Worm (Caenorhabditis elegans): Measurements from ENCODE around the gene D2007.1.

The D2007.1 gene

ce11 chrIII:8175263-8175662, 20.0 kb downstream of the D2007.1 start:
- TF ChIP-seq mxl-3 (GFP tag; optimal IDR thresholded peaks at IDR 0.05) = no peak
- TF ChIP-seq nhr-6 (tag; optimal IDR thresholded peaks at IDR 0.05) = no peak
- TF ChIP-seq nhr-77 (tag; optimal IDR thresholded peaks at IDR 0.05) = no peak
- no peak for TF ChIP-seq cey-2 (tag; optimal IDR thresholded peaks at IDR 0.05; ENCODE audit: borderline replicate concordance, insufficient read depth)
- no peak for TF ChIP-seq madf-9 (GFP tag; conservative IDR thresholded peaks at IDR 0.05)
- TF ChIP-seq Y5F2A.4 (GFP tag; optimal IDR thresholded peaks at IDR 0.05) = no peak
- TF ChIP-seq zag-1 (tag; optimal IDR thresholded peaks at IDR 0.05) = no peak
- no peak for TF ChIP-seq aha-1 (tag)
- no peak for TF ChIP-seq T20F7.1 (GFP tag; optimal IDR thresholded peaks at IDR 0.05)
- TF ChIP-seq fos-1 (tag; optimal IDR thresholded peaks at IDR 0.05) = no peak
- no peak for TF ChIP-seq ceh-28 (tag; optimal IDR thresholded peaks at IDR 0.05)
- TF ChIP-seq vab-7 (GFP tag; IDR thresholded peaks at IDR 0.05) = no peak
- TF ChIP-seq dpl-1 (GFP tag; optimal IDR thresholded peaks at IDR 0.05) = no peak

- no peak for TF ChIP-seq mdl-1 (tag; optimal IDR thresholded peaks at IDR 0.05)
- no peak for TF ChIP-seq skn-1 (tag; optimal IDR thresholded peaks at IDR 0.05)
- no peak for TF ChIP-seq egl-43 (GFP tag; IDR thresholded peaks at IDR 0.05)
- TF ChIP-seq fkh-10 (GFP tag; optimal IDR thresholded peaks at IDR 0.05) = peak; percentile 0
Measured at ce11 chrIII:8176265-8176664, 21.0 kb downstream of the D2007.1 start, which contains the start of gene C50C3.12. Gene C50C3.12 (plus strand): TSS chrIII:8176565.

DNA sequence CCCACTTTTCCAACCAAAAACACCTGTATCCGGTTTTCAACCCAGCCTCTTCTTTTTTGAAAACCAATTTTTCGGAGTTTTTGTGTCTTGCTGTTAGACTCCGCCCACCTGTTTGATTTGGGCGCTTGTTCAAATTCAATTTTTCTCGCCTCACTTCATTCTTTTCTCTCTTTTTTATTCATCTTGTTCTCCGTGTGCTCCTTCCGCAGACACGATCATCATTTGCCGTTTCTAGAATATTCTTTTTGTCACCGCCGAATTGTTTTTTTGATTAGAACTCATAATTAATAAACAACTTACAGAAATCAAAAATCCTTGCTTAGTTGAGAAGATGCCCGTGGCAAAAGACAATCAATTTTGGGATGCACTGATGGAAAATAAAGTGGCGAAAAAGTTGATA, 23.7 kb downstream of the D2007.1 start, which contains the start of gene C50C3.5:
Gene C50C3.5 (plus strand): TSS at position 301 of the 400 bp plus-strand sequence.
- no peak for TF ChIP-seq sdz-12 (GFP tag; optimal IDR thresholded peaks at IDR 0.05)
- no peak for TF ChIP-seq daf-8 (GFP tag; IDR thresholded peaks at IDR 0.05)
- peak; percentile 39 for TF ChIP-seq ces-1 (GFP tag; optimal IDR thresholded peaks at IDR 0.05)

DNA sequence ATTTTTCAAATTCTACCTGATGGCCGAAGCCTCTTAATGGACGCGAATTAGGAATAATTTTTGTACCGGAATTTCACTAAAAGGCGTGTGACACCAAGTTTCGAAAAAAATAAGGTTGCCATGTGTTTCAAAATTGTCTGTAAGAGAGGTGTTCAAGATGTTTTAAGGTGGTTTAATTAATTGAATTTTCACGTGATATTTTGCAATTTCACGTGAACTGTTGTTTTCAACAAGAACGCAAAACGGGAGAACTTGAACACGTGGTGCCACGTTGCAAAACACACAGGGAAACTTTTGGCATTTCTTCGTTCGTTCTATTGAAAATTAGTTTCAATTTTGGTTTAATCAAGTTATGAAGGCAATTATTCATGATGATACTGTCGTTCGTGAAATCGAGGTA, 26.3 kb downstream of the D2007.1 start, which contains the start of gene spc-2:
Gene spc-2 (plus strand): TSS at position 301 of the 400 bp plus-strand sequence.
- TF ChIP-seq ZK337.2 (GFP tag; IDR thresholded peaks at IDR 0.05) = no peak
- no peak for TF ChIP-seq rbr-2 (tag; optimal IDR thresholded peaks at IDR 0.05)
- no peak for TF ChIP-seq dve-1 (tag; optimal IDR thresholded peaks at IDR 0.05; ENCODE audit: insufficient read depth)
- no peak for TF ChIP-seq Y5F2A.4 (GFP tag; optimal IDR thresholded peaks at IDR 0.05)
- TF ChIP-seq lim-7 (GFP tag; IDR thresholded peaks at IDR 0.05) = no peak
- TF ChIP-seq zfp-3 (GFP tag; conservative IDR thresholded peaks at IDR 0.05) = no peak
- no peak for TF ChIP-seq skn-1 (tag; optimal IDR thresholded peaks at IDR 0.05)
- no peak for TF ChIP-seq daf-12 (tag; optimal IDR thresholded peaks at IDR 0.05)
- TF ChIP-seq hlh-30 (tag; optimal IDR thresholded peaks at IDR 0.05; ENCODE audit: insufficient read depth) = no peak
- no peak for TF ChIP-seq fkh-10 (GFP tag; optimal IDR thresholded peaks at IDR 0.05)
- TF ChIP-seq daf-16 (GFP tag; optimal IDR thresholded peaks at IDR 0.05) = no peak
- TF ChIP-seq daf-16 (tag; optimal IDR thresholded peaks at IDR 0.05) = no peak
- TF ChIP-seq duxl-1 (tag; optimal IDR thresholded peaks at IDR 0.05; ENCODE audit: poor library complexity) = no peak
- no peak for TF ChIP-seq dmd-8 (GFP tag; IDR thresholded peaks at IDR 0.05)

DNA sequence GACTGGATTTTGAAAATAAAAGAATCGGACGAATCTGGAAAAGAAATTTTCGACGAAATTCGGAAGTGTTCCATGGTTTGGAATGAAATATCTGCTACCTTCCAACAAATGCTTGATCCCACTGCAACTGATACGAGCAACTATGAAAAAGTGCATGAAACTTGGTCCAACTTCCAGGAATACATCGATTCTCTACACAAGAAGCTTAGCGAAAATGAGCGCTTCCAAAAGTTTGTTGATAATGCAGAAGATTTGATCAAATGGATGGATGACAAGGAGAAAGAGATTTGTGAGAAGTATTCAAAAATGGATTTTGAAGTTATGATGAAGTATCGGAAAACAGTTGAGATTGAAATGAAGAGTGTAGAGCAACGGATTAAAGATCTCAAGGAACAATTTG, 27.3 kb downstream of the D2007.1 start:
- TF ChIP-seq nhr-28 (tag; optimal IDR thresholded peaks at IDR 0.05) = no peak
- TF ChIP-seq ZK337.2 (GFP tag; IDR thresholded peaks at IDR 0.05) = no peak
- peak; percentile 90 for TF ChIP-seq aha-1 (tag)
- TF ChIP-seq fkh-10 (GFP tag; optimal IDR thresholded peaks at IDR 0.05) = no peak
- no peak for TF ChIP-seq Y105C5A.15 (GFP tag; IDR thresholded peaks at IDR 0.05)

DNA sequence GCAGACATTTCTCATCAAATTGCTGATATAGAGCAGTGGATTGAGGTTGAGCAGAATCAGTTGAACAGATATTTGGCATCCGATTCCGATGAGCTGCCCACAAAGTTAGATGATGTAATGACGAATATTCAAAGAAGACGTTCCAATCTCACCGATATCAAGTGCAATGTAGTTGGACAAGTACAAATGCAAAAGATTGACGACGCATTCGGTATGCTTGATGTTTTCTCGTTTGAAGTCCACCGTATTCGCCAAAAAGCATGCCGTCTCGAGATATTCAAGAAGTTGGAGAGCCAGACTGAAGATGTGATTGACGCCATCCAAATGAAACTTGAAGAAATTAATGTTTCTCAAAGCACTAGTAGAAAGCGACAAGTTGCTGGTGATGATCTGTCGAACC, 29.9 kb downstream of the D2007.1 start:
- TF ChIP-seq unc-62 (GFP tag; optimal IDR thresholded peaks at IDR 0.05 in 1 of 2) = peak in 1 of 2 experiments; percentile 95
- no peak for TF ChIP-seq unc-62 (tag; optimal IDR thresholded peaks at IDR 0.05)
- no peak for TF ChIP-seq pqm-1 (tag; optimal IDR thresholded peaks at IDR 0.05)

Data from whole organism, L4 larva.